Worm (Caenorhabditis elegans): ENCODE data around the gene F32E10.8.

The F32E10.8 gene

ce11 chrIV:7580062-7580614, 12.7 kb downstream of the F32E10.8 start, which contains the start of the genes cec-5 and nol-10 (continued):
- TF ChIP-seq egl-13 (tag; optimal IDR thresholded peaks at IDR 0.05): peak; percentile 58
- TF ChIP-seq mef-2 (tag; optimal IDR thresholded peaks at IDR 0.05): no peak
- TF ChIP-seq ceh-63 (GFP tag; optimal IDR thresholded peaks at IDR 0.05): no peak
- TF ChIP-seq unc-98 (GFP tag; IDR thresholded peaks at IDR 0.05): no peak
- TF ChIP-seq Y116A8C.19 (tag; optimal IDR thresholded peaks at IDR 0.05; ENCODE audit: borderline replicate concordance): no peak
- TF ChIP-seq fkh-10 (GFP tag; optimal IDR thresholded peaks at IDR 0.05): peak; percentile 3
- peak; percentile 74 for TF ChIP-seq nhr-20 (tag; optimal IDR thresholded peaks at IDR 0.05)
- peak; percentile 48 for TF ChIP-seq elt-2 (tag; optimal IDR thresholded peaks at IDR 0.05)
- peak; percentile 79 for TF ChIP-seq C16A3.4 (tag; optimal IDR thresholded peaks at IDR 0.05)
- TF ChIP-seq mep-1 (tag; optimal IDR thresholded peaks at IDR 0.05): peak; percentile 76
- TF ChIP-seq unc-86 (tag; optimal IDR thresholded peaks at IDR 0.05): peak; percentile 57
- peak; percentile 40 for TF ChIP-seq skn-1 (tag; optimal IDR thresholded peaks at IDR 0.05)
- TF ChIP-seq nhr-47 (tag; optimal IDR thresholded peaks at IDR 0.05): peak; percentile 74
- TF ChIP-seq tlp-1 (tag; optimal IDR thresholded peaks at IDR 0.05): no peak
- no peak for TF ChIP-seq sup-37 (GFP tag; optimal IDR thresholded peaks at IDR 0.05)
- TF ChIP-seq snu-23 (GFP tag; optimal IDR thresholded peaks at IDR 0.05): peak; percentile 89
- TF ChIP-seq nhr-19 (GFP tag; conservative IDR thresholded peaks at IDR 0.05): peak; percentile 44
- TF ChIP-seq ceh-8 (GFP tag; optimal IDR thresholded peaks at IDR 0.05): no peak
- peak; percentile 66 for TF ChIP-seq nhr-77 (tag; optimal IDR thresholded peaks at IDR 0.05)
- peak; percentile 81 for TF ChIP-seq lin-15B (tag; optimal IDR thresholded peaks at IDR 0.05)
- TF ChIP-seq tbx-2 (tag; optimal IDR thresholded peaks at IDR 0.05): peak; percentile 73
- TF ChIP-seq egl-27 (tag; optimal IDR thresholded peaks at IDR 0.05): peak in 1 of 2 experiments; percentile 33
- TF ChIP-seq nhr-76 (tag; optimal IDR thresholded peaks at IDR 0.05): no peak
- TF ChIP-seq F16B12.6 (tag; optimal IDR thresholded peaks at IDR 0.05): peak; percentile 47
- peak; percentile 71 for TF ChIP-seq fkh-8 (tag; optimal IDR thresholded peaks at IDR 0.05)
- TF ChIP-seq sox-4 (tag; optimal IDR thresholded peaks at IDR 0.05): no peak
- TF ChIP-seq grh-1 (GFP tag; IDR thresholded peaks at IDR 0.05): no peak
- no peak for TF ChIP-seq aly-2 (tag; optimal IDR thresholded peaks at IDR 0.05)
- TF ChIP-seq unc-30 (tag; optimal IDR thresholded peaks at IDR 0.05): no peak
- no peak for TF ChIP-seq lin-39 (tag; optimal IDR thresholded peaks at IDR 0.05)
- TF ChIP-seq swsn-7 (tag; optimal IDR thresholded peaks at IDR 0.05): peak; percentile 75
- peak; percentile 55 for TF ChIP-seq nhr-90 (tag; optimal IDR thresholded peaks at IDR 0.05; ENCODE audit: poor library complexity)
- peak; percentile 72 for TF ChIP-seq unc-130 (tag; optimal IDR thresholded peaks at IDR 0.05)
- no peak for TF ChIP-seq C34B4.2 (tag; optimal IDR thresholded peaks at IDR 0.05)
- no peak for TF ChIP-seq nhr-84 (tag; optimal IDR thresholded peaks at IDR 0.05)
- TF ChIP-seq hlh-17 (GFP tag; optimal IDR thresholded peaks at IDR 0.05; ENCODE audit: borderline replicate concordance): no peak
- TF ChIP-seq C04F5.9 (tag; optimal IDR thresholded peaks at IDR 0.05): no peak
- peak in 1 of 6 experiments; percentile 21 for TF ChIP-seq elt-3 (tag; optimal IDR thresholded peaks at IDR 0.05)
- TF ChIP-seq ama-1 (optimal IDR thresholded peaks at IDR 0.05): no peak
- peak; percentile 85 for TF ChIP-seq nhr-71 (tag; optimal IDR thresholded peaks at IDR 0.05)
- peak; percentile 53 for TF ChIP-seq fos-1 (tag; optimal IDR thresholded peaks at IDR 0.05)
- TF ChIP-seq nhr-237 (tag; optimal IDR thresholded peaks at IDR 0.05): peak; percentile 32
- TF ChIP-seq rnt-1 (tag; optimal IDR thresholded peaks at IDR 0.05): peak; percentile 42
- no peak for TF ChIP-seq zip-4 (GFP tag; optimal IDR thresholded peaks at IDR 0.05)
- TF ChIP-seq blmp-1 (tag; optimal IDR thresholded peaks at IDR 0.05): peak; percentile 34
- TF ChIP-seq snpc-4 (tag; optimal IDR thresholded peaks at IDR 0.05): peak; percentile 34

Measured in whole organism, L1 larva.